Worm (Caenorhabditis elegans): ENCODE data around the gene pxn-1.

The pxn-1 gene

ce11 chrV:8495106-8495505, 417 bp downstream of the pxn-1 start:
- TF ChIP-seq sea-1 (GFP tag; conservative IDR thresholded peaks at IDR 0.05) (no peak), hmbx-1 (tag; optimal IDR thresholded peaks at IDR 0.05) (no peak), ama-1 (optimal IDR thresholded peaks at IDR 0.05) (no peak)

DNA sequence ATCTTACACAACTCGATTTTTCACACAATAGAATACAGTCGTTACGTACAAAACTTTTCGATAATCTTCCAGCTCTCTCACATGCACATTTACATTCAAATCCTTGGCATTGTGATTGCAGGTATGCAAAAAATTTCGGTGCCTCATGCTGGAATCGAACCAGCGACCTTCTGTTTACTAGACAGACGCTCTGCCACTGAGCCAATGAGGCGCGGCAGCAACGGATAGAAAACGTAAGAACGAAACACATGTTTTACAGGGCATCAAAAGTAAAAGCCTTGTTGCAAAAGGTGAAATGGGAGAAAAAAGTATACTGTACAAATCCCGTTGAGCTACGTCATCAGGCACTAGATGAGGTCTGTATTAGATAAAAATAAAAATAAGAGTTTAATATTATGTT, 1.3 kb downstream of the pxn-1 start:
- no peak for TF ChIP-seq sea-1 (GFP tag; conservative IDR thresholded peaks at IDR 0.05)
- peak; percentile 57; the same call in 1 of the 2 replicates for TF ChIP-seq pes-1 (GFP tag; IDR thresholded peaks at IDR 0.05)

- TF ChIP-seq ets-7 (tag; optimal IDR thresholded peaks at IDR 0.05) = no peak
- TF ChIP-seq tbx-11 (GFP tag; IDR thresholded peaks at IDR 0.05) = no peak
- TF ChIP-seq aly-1 (tag; optimal IDR thresholded peaks at IDR 0.05) = no peak
- TF ChIP-seq hnd-1 (tag; optimal IDR thresholded peaks at IDR 0.05) = no peak
- TF ChIP-seq B0310.2 (tag; optimal IDR thresholded peaks at IDR 0.05) = no peak
- TF ChIP-seq F13C5.2 (tag; optimal IDR thresholded peaks at IDR 0.05) = no peak
- TF ChIP-seq flt-1 (GFP tag; IDR thresholded peaks at IDR 0.05) = no peak
- no peak for TF ChIP-seq ceh-36 (tag; optimal IDR thresholded peaks at IDR 0.05)
- no peak for TF ChIP-seq ceh-13 (GFP tag; optimal IDR thresholded peaks at IDR 0.05)
- no peak for TF ChIP-seq pes-1 (GFP tag; IDR thresholded peaks at IDR 0.05)
- TF ChIP-seq hmbx-1 (tag; optimal IDR thresholded peaks at IDR 0.05) = no peak
- no peak for TF ChIP-seq hmg-4 (GFP tag; optimal IDR thresholded peaks at IDR 0.05)
- no peak for TF ChIP-seq tra-4 (tag; optimal IDR thresholded peaks at IDR 0.05)
Observed at ce11 chrV:8499407-8499806, 4.7 kb downstream of the pxn-1 start.

DNA sequence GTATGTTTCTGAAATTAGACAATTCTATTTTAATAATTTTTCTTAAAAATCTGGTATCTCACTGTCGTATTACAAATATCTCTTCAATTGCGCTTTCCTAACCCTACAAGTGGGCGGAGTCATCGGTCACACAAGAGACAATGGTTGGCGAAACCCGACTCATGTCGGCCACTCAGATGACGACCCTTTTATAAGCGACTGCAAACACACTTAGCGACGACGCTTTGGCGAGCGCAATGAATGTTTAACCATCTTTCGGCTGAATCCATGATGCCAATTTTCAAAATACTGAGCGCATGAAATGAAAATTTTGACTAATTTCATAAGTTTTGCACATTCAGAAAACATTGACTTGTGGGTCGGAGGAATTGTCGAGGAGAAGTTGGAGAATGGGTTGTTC, 5.7 kb downstream of the pxn-1 start:
- TF ChIP-seq ceh-13 (GFP tag; optimal IDR thresholded peaks at IDR 0.05) = peak; percentile 98
- peak; percentile 97 for TF ChIP-seq hnd-1 (tag; optimal IDR thresholded peaks at IDR 0.05)
- peak; percentile 99 for TF ChIP-seq scrt-1 (GFP tag; IDR thresholded peaks at IDR 0.05)
- peak; percentile 96 for TF ChIP-seq ets-7 (tag; optimal IDR thresholded peaks at IDR 0.05)
- peak; percentile 98 for TF ChIP-seq ceh-36 (tag; optimal IDR thresholded peaks at IDR 0.05)
- TF ChIP-seq B0310.2 (tag; optimal IDR thresholded peaks at IDR 0.05) = peak; percentile 98
- TF ChIP-seq hmg-4 (GFP tag; optimal IDR thresholded peaks at IDR 0.05) = peak; percentile 100
- TF ChIP-seq hmbx-1 (tag; optimal IDR thresholded peaks at IDR 0.05) = peak; percentile 93
- TF ChIP-seq sea-1 (GFP tag; conservative IDR thresholded peaks at IDR 0.05) = peak; percentile 100
- TF ChIP-seq pes-1 (GFP tag; IDR thresholded peaks at IDR 0.05) = peak; percentile 99
- TF ChIP-seq tbx-11 (GFP tag; IDR thresholded peaks at IDR 0.05) = peak; percentile 99
- TF ChIP-seq flt-1 (GFP tag; IDR thresholded peaks at IDR 0.05) = peak; percentile 99
- no peak for TF ChIP-seq ama-1 (optimal IDR thresholded peaks at IDR 0.05)
- peak; percentile 99 for TF ChIP-seq tbx-37 (GFP tag; conservative IDR thresholded peaks at IDR 0.05)
- TF ChIP-seq aly-1 (tag; optimal IDR thresholded peaks at IDR 0.05) = peak; percentile 98
- peak; percentile 99 for TF ChIP-seq F13C5.2 (tag; optimal IDR thresholded peaks at IDR 0.05)
- TF ChIP-seq tra-4 (tag; optimal IDR thresholded peaks at IDR 0.05) = peak; percentile 96

DNA sequence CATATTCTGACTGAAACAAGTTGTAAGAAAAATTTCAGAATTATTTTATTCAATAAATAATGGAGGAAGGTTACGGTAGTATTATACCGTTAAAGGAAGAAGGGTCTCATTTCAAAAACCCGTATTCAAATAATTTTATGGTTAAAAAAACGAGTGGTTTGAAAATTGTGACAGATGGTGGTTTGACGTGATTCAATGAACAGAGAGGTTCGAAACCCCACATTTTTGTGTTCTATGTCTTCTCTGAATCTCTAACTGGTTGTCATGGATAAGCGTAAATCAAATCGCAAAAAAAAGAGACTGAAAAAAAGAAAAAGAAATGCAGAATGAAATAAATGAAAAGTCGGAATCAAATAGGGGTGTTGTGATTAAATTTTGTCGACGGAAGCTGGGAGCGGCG, 12.6 kb downstream of the pxn-1 start, which contains the start of gene ZK994.6:
Gene ZK994.6, minus strand, starts transcription at position 101 of the 400 bp plus-strand sequence.
- TF ChIP-seq hmbx-1 (tag; optimal IDR thresholded peaks at IDR 0.05) (no peak), pes-1 (GFP tag; IDR thresholded peaks at IDR 0.05) (no peak), hnd-1 (tag; optimal IDR thresholded peaks at IDR 0.05) (no peak), tbx-37 (GFP tag; conservative IDR thresholded peaks at IDR 0.05) (no peak)

DNA sequence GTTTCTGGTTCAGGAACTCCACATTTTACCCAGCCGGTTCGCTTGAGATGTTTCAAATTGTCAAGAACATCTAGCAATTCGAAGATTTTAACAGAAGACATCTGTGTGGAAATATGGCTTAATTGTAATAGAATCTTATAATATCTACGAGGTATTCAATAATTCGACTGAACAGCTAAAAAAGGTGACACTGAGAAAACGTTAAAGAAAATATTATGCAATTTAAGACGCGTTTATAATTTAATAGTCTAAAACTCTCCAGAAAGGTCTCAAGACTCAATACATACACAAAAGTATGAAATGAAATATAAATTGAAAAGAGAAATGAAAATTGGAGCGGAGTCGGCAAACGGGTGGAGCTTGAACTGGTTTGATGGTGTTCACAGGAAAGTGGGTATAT, 18.7 kb downstream of the pxn-1 start, which contains the start of gene F45F2.9:
Gene F45F2.9, minus strand, starts transcription at position 101 of the 400 bp plus-strand sequence.
- TF ChIP-seq scrt-1 (GFP tag; IDR thresholded peaks at IDR 0.05) (no peak), B0310.2 (tag; optimal IDR thresholded peaks at IDR 0.05) (no peak), tbx-37 (GFP tag; conservative IDR thresholded peaks at IDR 0.05) (no peak), ceh-36 (tag; optimal IDR thresholded peaks at IDR 0.05) (no peak), hmg-4 (GFP tag; optimal IDR thresholded peaks at IDR 0.05) (no peak), flt-1 (GFP tag; IDR thresholded peaks at IDR 0.05) (no peak), ets-7 (tag; optimal IDR thresholded peaks at IDR 0.05) (no peak), ceh-13 (GFP tag; optimal IDR thresholded peaks at IDR 0.05) (no peak), hmbx-1 (tag; optimal IDR thresholded peaks at IDR 0.05) (no peak), pes-1 (GFP tag; IDR thresholded peaks at IDR 0.05) (no peak), F13C5.2 (tag; optimal IDR thresholded peaks at IDR 0.05) (no peak), tbx-11 (GFP tag; IDR thresholded peaks at IDR 0.05) (no peak), ama-1 (optimal IDR thresholded peaks at IDR 0.05) (no peak), tra-4 (tag; optimal IDR thresholded peaks at IDR 0.05) (no peak), sea-1 (GFP tag; conservative IDR thresholded peaks at IDR 0.05) (no peak), aly-1 (tag; optimal IDR thresholded peaks at IDR 0.05) (no peak)

DNA sequence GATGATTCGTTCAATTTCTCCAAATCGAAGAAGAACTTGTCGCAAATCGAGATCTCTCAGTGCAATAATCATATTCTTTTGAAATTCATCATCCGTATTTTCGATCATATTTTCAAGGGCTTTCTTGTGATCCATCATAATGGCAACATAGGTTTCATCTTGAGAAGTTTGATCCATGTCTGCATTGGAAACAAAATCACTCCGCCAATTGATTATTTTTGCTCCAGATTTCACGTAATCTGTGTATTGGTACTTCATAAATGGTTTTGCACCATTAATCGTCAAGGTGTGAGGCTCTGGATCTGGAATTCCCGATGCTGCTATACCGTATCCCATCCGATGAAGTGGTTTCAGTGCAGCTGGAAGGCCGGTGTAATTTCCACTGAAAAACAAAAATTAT, 21.7 kb downstream of the pxn-1 start:
- TF ChIP-seq F13C5.2 (tag; optimal IDR thresholded peaks at IDR 0.05) = no peak
- no peak for TF ChIP-seq pes-1 (GFP tag; IDR thresholded peaks at IDR 0.05)
- TF ChIP-seq tbx-37 (GFP tag; conservative IDR thresholded peaks at IDR 0.05) = no peak
- TF ChIP-seq ets-7 (tag; optimal IDR thresholded peaks at IDR 0.05) = no peak
- no peak for TF ChIP-seq flt-1 (GFP tag; IDR thresholded peaks at IDR 0.05)
- TF ChIP-seq ama-1 (optimal IDR thresholded peaks at IDR 0.05) = no peak
- TF ChIP-seq tbx-11 (GFP tag; IDR thresholded peaks at IDR 0.05) = no peak
- TF ChIP-seq hmg-4 (GFP tag; optimal IDR thresholded peaks at IDR 0.05) = no peak
- no peak for TF ChIP-seq hmbx-1 (tag; optimal IDR thresholded peaks at IDR 0.05)
- no peak for TF ChIP-seq hnd-1 (tag; optimal IDR thresholded peaks at IDR 0.05)
- TF ChIP-seq ceh-13 (GFP tag; optimal IDR thresholded peaks at IDR 0.05) = no peak
- TF ChIP-seq scrt-1 (GFP tag; IDR thresholded peaks at IDR 0.05) = no peak
- no peak for TF ChIP-seq sea-1 (GFP tag; conservative IDR thresholded peaks at IDR 0.05)
- no peak for TF ChIP-seq B0310.2 (tag; optimal IDR thresholded peaks at IDR 0.05)
- TF ChIP-seq ceh-36 (tag; optimal IDR thresholded peaks at IDR 0.05) = no peak

ce11 chrV:8517711-8518110, 23.0 kb downstream of the pxn-1 start:
- no peak for TF ChIP-seq tbx-37 (GFP tag; conservative IDR thresholded peaks at IDR 0.05)
- TF ChIP-seq aly-1 (tag; optimal IDR thresholded peaks at IDR 0.05) = no peak
- TF ChIP-seq ceh-13 (GFP tag; optimal IDR thresholded peaks at IDR 0.05) = no peak
- TF ChIP-seq scrt-1 (GFP tag; IDR thresholded peaks at IDR 0.05) = no peak
- TF ChIP-seq pes-1 (GFP tag; IDR thresholded peaks at IDR 0.05) = no peak
- no peak for TF ChIP-seq ets-7 (tag; optimal IDR thresholded peaks at IDR 0.05)
- TF ChIP-seq hmbx-1 (tag; optimal IDR thresholded peaks at IDR 0.05) = no peak
- no peak for TF ChIP-seq hmg-4 (GFP tag; optimal IDR thresholded peaks at IDR 0.05)
- no peak for TF ChIP-seq hnd-1 (tag; optimal IDR thresholded peaks at IDR 0.05)
- TF ChIP-seq sea-1 (GFP tag; conservative IDR thresholded peaks at IDR 0.05) = no peak
- TF ChIP-seq tbx-11 (GFP tag; IDR thresholded peaks at IDR 0.05) = no peak
- TF ChIP-seq tra-4 (tag; optimal IDR thresholded peaks at IDR 0.05) = no peak
- TF ChIP-seq flt-1 (GFP tag; IDR thresholded peaks at IDR 0.05) = no peak
